Worm (Caenorhabditis elegans) whole organism, dauer: ENCODE measurements around the gene C05D9.4.

Source experiments
- unc-62 ChIP-seq: sonication (generic microtip); optimal IDR thresholded peaks from 2 replicates; lab custom pipeline; 2017; ENCODE audit warnings: missing biosample characterization, missing genetic modification reagents, missing genetic modification characterization

C05D9.4 gene

ce11 chrX:1103702-1104262 lies 4.1 kb upstream of the C05D9.4 start, which contains the start of gene ife-4:
Gene ife-4 (plus strand): TSS chrX:1104212.
- no peak for TF ChIP-seq unc-62 (GFP tag; lab: Kevin White, UChicago)

ce11 chrX:1108874-1109273 lies 1.0 kb downstream of the C05D9.4 start:
- TF ChIP-seq unc-62 (GFP tag; lab: Kevin White, UChicago): no peak

- TF ChIP-seq unc-62 (GFP tag; lab: Kevin White, UChicago): no peak
Measured at ce11 chrX:1110723-1111122, 2.9 kb downstream of the C05D9.4 start.

- no peak for TF ChIP-seq unc-62 (GFP tag; lab: Kevin White, UChicago)
Measured at ce11 chrX:1111603-1112002, 3.7 kb downstream of the C05D9.4 start, which contains the start of gene C05D9.3. Gene C05D9.3 (plus strand): TSS chrX:1111903.

- TF ChIP-seq unc-62 (GFP tag; lab: Kevin White, UChicago): no peak
Measured at ce11 chrX:1115207-1115606, 7.3 kb downstream of the C05D9.4 start.

ce11 chrX:1117252-1117651 lies 9.4 kb downstream of the C05D9.4 start:
- TF ChIP-seq unc-62 (GFP tag; lab: Kevin White, UChicago): no peak

- TF ChIP-seq unc-62 (GFP tag; lab: Kevin White, UChicago): no peak
Measured at ce11 chrX:1119305-1119704, 11.4 kb downstream of the C05D9.4 start, which contains the start of gene C05D9.7. Gene C05D9.7 (minus strand): TSS chrX:1119405.

- no peak for TF ChIP-seq unc-62 (GFP tag; lab: Kevin White, UChicago)
Measured at ce11 chrX:1120326-1120725, 12.5 kb downstream of the C05D9.4 start.

ce11 chrX:1121575-1121974 lies 13.7 kb downstream of the C05D9.4 start:
- no peak for TF ChIP-seq unc-62 (GFP tag; lab: Kevin White, UChicago)

ce11 chrX:1122198-1122597 lies 14.3 kb downstream of the C05D9.4 start:
- TF ChIP-seq unc-62 (GFP tag; lab: Kevin White, UChicago): no peak

- no peak for TF ChIP-seq unc-62 (GFP tag; lab: Kevin White, UChicago)
Measured at ce11 chrX:1123471-1123870, 15.6 kb downstream of the C05D9.4 start.

- TF ChIP-seq unc-62 (GFP tag; lab: Kevin White, UChicago): no peak
Measured at ce11 chrX:1124146-1124545, 16.3 kb downstream of the C05D9.4 start, which contains the start of gene C05D9.9. Gene C05D9.9 (minus strand): TSS chrX:1124246.

ce11 chrX:1125426-1125825 lies 17.6 kb downstream of the C05D9.4 start, which contains the start of gene lmp-2:
Gene lmp-2 (plus strand): TSS chrX:1125615.
- TF ChIP-seq unc-62 (GFP tag; lab: Kevin White, UChicago): no peak

- no peak for TF ChIP-seq unc-62 (GFP tag; lab: Kevin White, UChicago)
Measured at ce11 chrX:1126207-1126606, 18.3 kb downstream of the C05D9.4 start.

- no peak for TF ChIP-seq unc-62 (GFP tag; lab: Kevin White, UChicago)
Measured at ce11 chrX:1128503-1129036, 20.7 kb downstream of the C05D9.4 start, which contains the start of gene snx-1. Gene snx-1 (plus strand): TSS chrX:1128986.

ce11 chrX:1141617-1142016 lies 33.8 kb downstream of the C05D9.4 start:
- no peak for TF ChIP-seq unc-62 (GFP tag; lab: Kevin White, UChicago)

ce11 chrX:1147394-1147793 lies 39.5 kb downstream of the C05D9.4 start:
- TF ChIP-seq unc-62 (GFP tag; lab: Kevin White, UChicago): no peak
